Fruit fly (Drosophila melanogaster) whole organism, embryonic: ENCODE data around the gene tplus3b.

Experiments used
- Awh ChIP-seq: fragments of 200-800 bp; sonication (Bioruptor generic); IDR thresholded peaks from 2 replicates; pipeline ENCODE4, ENCODE4 v1.3.6; 2022; ENCODE audit warnings: missing biosample characterization, missing genetic modification characterization
- Blimp-1 ChIP-seq: fragments of 200-800 bp; sonication (Bioruptor generic); optimal IDR thresholded peaks from 3 replicates; lab custom pipeline; 2018; ENCODE audit warnings: missing biosample characterization, missing genetic modification characterization, mild to moderate bottlenecking, moderate library complexity, missing genetic modification reagents
- CG10274 ChIP-seq: fragments of 200-800 bp; sonication (Bioruptor generic); optimal IDR thresholded peaks from 3 replicates; lab custom pipeline; 2017; ENCODE audit warnings: missing biosample characterization, mild to moderate bottlenecking, missing genetic modification characterization
- CG13287 ChIP-seq: fragments of 200-800 bp; sonication (Bioruptor generic); IDR thresholded peaks from 2 replicates; pipeline ENCODE4 v1.3.6; 2022; ENCODE audit warnings: missing biosample characterization, missing genetic modification characterization; ENCODE audit not compliant: partially characterized antibody
- CG14667 ChIP-seq: fragments of 200-800 bp; sonication (Bioruptor generic); IDR thresholded peaks from 2 replicates; pipeline ENCODE4 v1.3.6; 2022; ENCODE audit warnings: missing biosample characterization, missing genetic modification characterization
- CG14965 ChIP-seq: fragments of 200-800 bp; sonication (Bioruptor generic); optimal IDR thresholded peaks from 2 replicates; lab custom pipeline; 2016; ENCODE audit warnings: missing biosample characterization, missing genetic modification characterization, borderline replicate concordance
- CG15011 ChIP-seq: fragments of 200-800 bp; sonication (Bioruptor generic); optimal IDR thresholded peaks from 3 replicates; lab custom pipeline; 2018; ENCODE audit warnings: missing biosample characterization, mild to moderate bottlenecking, missing genetic modification characterization
- CG15479 ChIP-seq: fragments of 200-800 bp; sonication (Bioruptor generic); optimal IDR thresholded peaks from 3 replicates; lab custom pipeline; 2019; ENCODE audit warnings: missing biosample characterization, mild to moderate bottlenecking, missing genetic modification characterization, moderate library complexity
- CG16813 ChIP-seq: fragments of 200-800 bp; sonication (Bioruptor generic); IDR thresholded peaks from 3 replicates; pipeline ENCODE4 v1.3.6; 2022; ENCODE audit warnings: missing biosample characterization, missing genetic modification characterization; ENCODE audit not compliant: partially characterized antibody
- CG2120 ChIP-seq: fragments of 200-800 bp; sonication (Bioruptor generic); optimal IDR thresholded peaks from 3 replicates; lab custom pipeline; 2016; ENCODE audit warnings: missing biosample characterization, missing genetic modification characterization
- CG2199 ChIP-seq: fragments of 200-800 bp; sonication (Bioruptor generic); IDR thresholded peaks from 3 replicates; pipeline ENCODE4 v1.3.6; 2022; ENCODE audit warnings: missing biosample characterization, missing genetic modification characterization
- CG30020 ChIP-seq: fragments of 200-800 bp; optimal IDR thresholded peaks from 2 replicates; lab custom pipeline; 2019; ENCODE audit warnings: missing biosample characterization, mild to moderate bottlenecking, missing genetic modification characterization, moderate library complexity
- CG31388 ChIP-seq: fragments of 200-800 bp; sonication (Bioruptor generic); optimal IDR thresholded peaks from 2 replicates; lab custom pipeline; 2016; ENCODE audit warnings: missing biosample characterization, missing genetic modification characterization
- CG32772 ChIP-seq: fragments of 200-800 bp; sonication (Bioruptor generic); IDR thresholded peaks from 2 replicates; pipeline ENCODE4 v1.3.6; 2022; ENCODE audit warnings: missing biosample characterization, missing genetic modification characterization
- CG3995 ChIP-seq: fragments of 200-800 bp; sonication (Bioruptor generic); optimal IDR thresholded peaks from 3 replicates; lab custom pipeline; 2016; ENCODE audit warnings: missing biosample characterization, missing genetic modification characterization
- CG42726 ChIP-seq: fragments of 200-800 bp; sonication (Bioruptor generic); IDR thresholded peaks from 2 replicates; pipeline ENCODE4 v1.3.6; 2022; ENCODE audit warnings: missing biosample characterization, missing genetic modification characterization; ENCODE audit not compliant: partially characterized antibody
- CG4282 ChIP-seq: fragments of 200-800 bp; sonication (Bioruptor generic); optimal IDR thresholded peaks from 2 replicates; lab custom pipeline; 2016; ENCODE audit warnings: missing biosample characterization, missing genetic modification characterization
- CG4707 ChIP-seq: fragments of 200-800 bp; sonication (Bioruptor generic); optimal IDR thresholded peaks from 2 replicates; lab custom pipeline; 2018; ENCODE audit warnings: missing biosample characterization, mild to moderate bottlenecking, missing genetic modification characterization, moderate library complexity
- CG7987 ChIP-seq: fragments of 200-800 bp; sonication (Bioruptor generic); optimal IDR thresholded peaks from 2 replicates; lab custom pipeline; 2018; ENCODE audit warnings: missing biosample characterization, mild to moderate bottlenecking, missing genetic modification characterization, moderate library complexity
- CG8388 ChIP-seq: fragments of 200-800 bp; sonication (Bioruptor generic); optimal IDR thresholded peaks from 2 replicates; lab custom pipeline; 2019; ENCODE audit warnings: missing biosample characterization, mild to moderate bottlenecking, missing genetic modification characterization, moderate library complexity
- CG9215 ChIP-seq: fragments of 200-800 bp; sonication (Bioruptor generic); IDR thresholded peaks from 2 replicates; pipeline ENCODE4 v1.3.6; 2022; ENCODE audit warnings: missing biosample characterization, missing genetic modification characterization
- Dad ChIP-seq: fragments of 200-800 bp; sonication (Bioruptor generic); optimal IDR thresholded peaks from 3 replicates; lab custom pipeline; 2016; ENCODE audit warnings: missing biosample characterization, missing genetic modification characterization
- Dp ChIP-seq: fragments of 200-800 bp; sonication (Bioruptor generic); optimal IDR thresholded peaks from 2 replicates; lab custom pipeline; 2018; ENCODE audit warnings: missing biosample characterization, mild to moderate bottlenecking, missing genetic modification characterization, moderate library complexity
- E2f2 ChIP-seq: fragments of 200-800 bp; sonication (Bioruptor generic); IDR thresholded peaks from 2 replicates; pipeline ENCODE4 v1.3.6; 2022; ENCODE audit warnings: missing biosample characterization, missing genetic modification characterization
- HLH3B ChIP-seq: fragments of 200-800 bp; sonication (Bioruptor generic); IDR thresholded peaks from 2 replicates; pipeline ENCODE4 v1.3.6; 2022; ENCODE audit warnings: missing biosample characterization, missing genetic modification characterization
- Mes4 ChIP-seq: fragments of 200-800 bp; sonication (Bioruptor generic); optimal IDR thresholded peaks from 2 replicates; lab custom pipeline; 2016; ENCODE audit warnings: missing biosample characterization, missing genetic modification characterization
- Nf-YC ChIP-seq: fragments of 200-800 bp; optimal IDR thresholded peaks from 3 replicates; lab custom pipeline; 2019; ENCODE audit warnings: missing biosample characterization, mild to moderate bottlenecking, missing genetic modification characterization, moderate library complexity
- Sry-δ ChIP-seq: fragments of 200-800 bp; sonication (Bioruptor generic); optimal IDR thresholded peaks from 2 replicates; lab custom pipeline; 2016; ENCODE audit warnings: missing biosample characterization, missing genetic modification characterization
- Xbp1 ChIP-seq: fragments of 200-800 bp; sonication (Bioruptor generic); optimal IDR thresholded peaks from 3 replicates; lab custom pipeline; 2016; ENCODE audit warnings: missing biosample characterization, mild to moderate bottlenecking, missing genetic modification characterization
- Xrp1 ChIP-seq: fragments of 200-800 bp; sonication (Bioruptor generic); IDR thresholded peaks from 2 replicates; pipeline ENCODE4 v1.3.6; 2022; ENCODE audit warnings: missing biosample characterization, missing genetic modification characterization
- ac ChIP-seq: fragments of 200-800 bp; sonication (Bioruptor generic); optimal IDR thresholded peaks from 3 replicates; lab custom pipeline; 2017; ENCODE audit warnings: missing biosample characterization, mild to moderate bottlenecking, missing genetic modification characterization
- amos ChIP-seq: fragments of 200-800 bp; sonication (Bioruptor generic); IDR thresholded peaks from 2 replicates; pipeline ENCODE4 v1.3.6; 2022; ENCODE audit warnings: missing biosample characterization, missing genetic modification characterization; ENCODE audit not compliant: partially characterized antibody
- ato ChIP-seq: fragments of 200-800 bp; sonication (Bioruptor generic); IDR thresholded peaks from 2 replicates; pipeline ENCODE4 v1.3.6; 2022; ENCODE audit warnings: missing biosample characterization, missing genetic modification characterization; ENCODE audit not compliant: partially characterized antibody
- dimm ChIP-seq: fragments of 200-800 bp; sonication (Bioruptor generic); IDR thresholded peaks from 2 replicates; pipeline ENCODE4 v1.3.6; 2022; ENCODE audit warnings: missing biosample characterization, missing genetic modification characterization
- dm ChIP-seq: fragments of 200-800 bp; sonication (Bioruptor generic); optimal IDR thresholded peaks from 3 replicates; lab custom pipeline; 2016; ENCODE audit warnings: missing biosample characterization, missing genetic modification characterization
- eve ChIP-seq, 2 experiments: fragments of >200 bp; optimal IDR thresholded peaks; 2 replicates each; lab custom pipeline; 2017; ENCODE audit warnings: missing biosample characterization in 2 of 2, missing genetic modification characterization in 2 of 2
- gce ChIP-seq: fragments of 200-800 bp; sonication (Bioruptor generic); IDR thresholded peaks from 3 replicates; pipeline ENCODE4 v1.3.6; 2022; ENCODE audit warnings: missing biosample characterization, missing genetic modification characterization
- her ChIP-seq: fragments of 200-800 bp; sonication (Bioruptor generic); optimal IDR thresholded peaks from 2 replicates; lab custom pipeline; 2016; ENCODE audit warnings: missing biosample characterization, missing genetic modification characterization
- jumu ChIP-seq: fragments of 200-800 bp; sonication (Bioruptor generic); optimal IDR thresholded peaks from 3 replicates; lab custom pipeline; 2016; ENCODE audit warnings: missing biosample characterization, missing genetic modification characterization
- nerfin-1 ChIP-seq: fragments of 200-800 bp; sonication (Bioruptor generic); optimal IDR thresholded peaks from 3 replicates; lab custom pipeline; 2019; ENCODE audit warnings: missing biosample characterization, mild to moderate bottlenecking, missing genetic modification characterization, moderate library complexity
- oc ChIP-seq: fragments of 200-800 bp; sonication (Bioruptor generic); optimal IDR thresholded peaks from 2 replicates; lab custom pipeline; 2018; ENCODE audit warnings: missing biosample characterization, mild to moderate bottlenecking, missing genetic modification characterization, moderate library complexity
- otp ChIP-seq: fragments of 200-800 bp; sonication (Bioruptor generic); IDR thresholded peaks from 3 replicates; pipeline ENCODE4, ENCODE4 v1.3.6; 2022; ENCODE audit warnings: missing biosample characterization, missing genetic modification characterization
- scrt ChIP-seq: fragments of 200-800 bp; sonication (Bioruptor generic); optimal IDR thresholded peaks from 2 replicates; lab custom pipeline; 2018; ENCODE audit warnings: missing biosample characterization, mild to moderate bottlenecking, missing genetic modification characterization, moderate library complexity
- sd ChIP-seq: fragments of 200-800 bp; sonication (Bioruptor generic); optimal IDR thresholded peaks from 3 replicates; lab custom pipeline; 2018; ENCODE audit warnings: missing biosample characterization, mild to moderate bottlenecking, missing genetic modification characterization, moderate library complexity
- slou ChIP-seq: fragments of 200-800 bp; sonication (Bioruptor generic); optimal IDR thresholded peaks from 3 replicates; lab custom pipeline; 2016; ENCODE audit warnings: missing biosample characterization, missing genetic modification characterization
- sqz ChIP-seq: fragments of 200-800 bp; sonication (Bioruptor generic); optimal IDR thresholded peaks from 3 replicates; lab custom pipeline; 2018; ENCODE audit warnings: missing biosample characterization, mild to moderate bottlenecking, missing genetic modification characterization
- tll ChIP-seq, 2 experiments: fragments of 200-800 bp in 1 of 2; fragments of >200 bp in 1 of 2; sonication (Bioruptor generic) in 1 of 2; optimal IDR thresholded peaks; 2 replicates each; lab custom pipeline; 2017 to 2019; ENCODE audit warnings: missing biosample characterization in 2 of 2, missing genetic modification characterization in 2 of 2, mild to moderate bottlenecking in 1 of 2, moderate library complexity in 1 of 2
- ttk ChIP-seq: fragments of 200-800 bp; sonication (Bioruptor generic); IDR thresholded peaks from 2 replicates; pipeline ENCODE4 v2.1.2; 2022; ENCODE audit warnings: missing biosample characterization, missing genetic modification characterization
- wek ChIP-seq: fragments of 200-800 bp; sonication (Bioruptor generic); optimal IDR thresholded peaks from 3 replicates; lab custom pipeline; 2018; ENCODE audit warnings: missing biosample characterization, mild to moderate bottlenecking, missing genetic modification characterization, moderate library complexity
- wor ChIP-seq: fragments of 200-800 bp; sonication (Bioruptor generic); IDR thresholded peaks from 2 replicates; pipeline ENCODE4 v1.3.6; 2022; ENCODE audit warnings: missing biosample characterization, missing genetic modification characterization
- zen ChIP-seq: fragments of 200-800 bp; sonication (Bioruptor generic); optimal IDR thresholded peaks from 3 replicates; lab custom pipeline; 2018; ENCODE audit warnings: missing biosample characterization, mild to moderate bottlenecking, missing genetic modification characterization, moderate library complexity

tplus3b gene

DNA sequence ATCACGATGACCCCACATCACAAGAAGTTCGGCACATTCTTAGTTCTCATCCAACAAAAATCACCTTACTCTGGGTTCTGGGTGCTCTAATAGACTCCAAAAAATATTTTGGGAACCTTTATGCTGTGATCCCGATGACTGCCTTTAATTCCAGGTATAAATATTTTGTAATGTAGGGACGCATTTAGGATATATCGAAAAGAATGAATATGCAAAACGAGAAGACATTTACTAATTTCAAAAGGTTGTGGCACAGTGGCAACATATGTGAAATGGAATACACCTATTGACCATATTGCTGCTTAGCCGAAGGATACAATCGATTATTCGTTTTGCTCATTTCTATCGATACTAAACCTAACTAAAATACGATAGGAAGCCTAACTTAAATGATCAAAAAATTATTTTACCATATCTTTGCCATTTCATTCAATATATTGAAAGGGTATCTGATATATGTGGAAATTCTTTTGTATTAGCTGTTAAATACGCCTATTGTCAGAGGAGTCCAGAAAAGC lies 16.7 kb upstream of the tplus3b start, which contains the start of gene CG3651 (continued):
- TF ChIP-seq CG4707 (GFP tag; lab: Kevin White, UChicago): no peak
- no peak for TF ChIP-seq CG14965
- TF ChIP-seq sd (tag; lab: Kevin White, UChicago): no peak
- TF ChIP-seq CG32772 (GFP tag; lab: Robert Waterston, UW): no peak
- no peak for TF ChIP-seq CG14667 (GFP tag; lab: Robert Waterston, UW)
- no peak for TF ChIP-seq sqz
- no peak for TF ChIP-seq Dp
- TF ChIP-seq her (GFP tag; lab: Kevin White, UChicago): no peak
- no peak for TF ChIP-seq ac
- no peak for TF ChIP-seq CG31388 (GFP tag; lab: Kevin White, UChicago)
- peak; percentile 28 for TF ChIP-seq jumu (GFP tag; lab: Kevin White, UChicago)
- no peak for TF ChIP-seq CG8388 (GFP tag; lab: Kevin White, UChicago)
- TF ChIP-seq HLH3B: no peak
- no peak for TF ChIP-seq slou (GFP tag; lab: Kevin White, UChicago)
- no peak for TF ChIP-seq CG7987
- TF ChIP-seq oc (tag; lab: Kevin White, UChicago): no peak
- no peak for TF ChIP-seq Dad (GFP tag; lab: Kevin White, UChicago)
- no peak for TF ChIP-seq CG42726 (GFP tag; lab: Robert Waterston, UW)
- no peak for TF ChIP-seq ato
- peak; percentile 92 for TF ChIP-seq wek (GFP tag; lab: Kevin White, UChicago)
- peak; percentile 68 for TF ChIP-seq amos (GFP tag; lab: Robert Waterston, UW)
- no peak for TF ChIP-seq wor (GFP tag; lab: Robert Waterston, UW)
- TF ChIP-seq Nf-YC (tag; lab: Kevin White, UChicago): no peak
- TF ChIP-seq CG4282 (GFP tag; lab: Kevin White, UChicago): no peak
- TF ChIP-seq CG30020 (tag; lab: Kevin White, UChicago): peak; percentile 79
- TF ChIP-seq CG2120 (GFP tag; lab: Kevin White, UChicago): no peak
- peak; percentile 12; the same call in 1 of the 2 replicates for TF ChIP-seq E2f2 (GFP tag; lab: Robert Waterston, UW)
- TF ChIP-seq Blimp-1 (GFP tag; lab: Kevin White, UChicago): no peak
- TF ChIP-seq nerfin-1 (tag; lab: Kevin White, UChicago): no peak
- no peak for TF ChIP-seq CG9215 (GFP tag; lab: Robert Waterston, UW)
- TF ChIP-seq Mes4 (GFP tag; lab: Kevin White, UChicago): no peak
- no peak for TF ChIP-seq Xrp1 (GFP tag; lab: Robert Waterston, UW)
- TF ChIP-seq gce (GFP tag; lab: Robert Waterston, UW): no peak
- no peak for TF ChIP-seq ttk (GFP tag; lab: Robert Waterston, UW)
- peak; percentile 62 for TF ChIP-seq Sry-δ
- no peak for TF ChIP-seq scrt (GFP tag; lab: Kevin White, UChicago)
- TF ChIP-seq dimm (GFP tag; lab: Robert Waterston, UW): no peak
- no peak for TF ChIP-seq Awh (GFP tag; lab: Robert Waterston, UW)
- no peak for TF ChIP-seq dm (GFP tag; lab: Kevin White, UChicago)
- TF ChIP-seq CG16813: peak; percentile 66; the same call in 2 of the 3 replicates
- TF ChIP-seq zen (tag; lab: Kevin White, UChicago): peak; percentile 42
- peak; percentile 2 for TF ChIP-seq Xbp1 (GFP tag; lab: Kevin White, UChicago)
- peak; percentile 44 for TF ChIP-seq CG13287 (GFP tag; lab: Robert Waterston, UW)
- no peak for TF ChIP-seq CG10274 (GFP tag; lab: Kevin White, UChicago)
- TF ChIP-seq CG2199: no peak
- no peak for TF ChIP-seq CG15011 (GFP tag; lab: Kevin White, UChicago)
- TF ChIP-seq otp (GFP tag; lab: Robert Waterston, UW): no peak
- TF ChIP-seq CG15479 (GFP tag; lab: Kevin White, UChicago): no peak
- TF ChIP-seq tll (GFP tag; optimal IDR thresholded peaks at IDR 0.05; lab: Kevin White, UChicago): no peak
- no peak for TF ChIP-seq CG3995
- TF ChIP-seq eve (GFP tag; optimal IDR thresholded peaks at IDR 0.05; lab: Kevin White, UChicago): peak in 1 of 2 experiments; percentile 27
